Comparison of ENCODE assay signal across 2 worm cellular contexts in the genomic region with DNA sequence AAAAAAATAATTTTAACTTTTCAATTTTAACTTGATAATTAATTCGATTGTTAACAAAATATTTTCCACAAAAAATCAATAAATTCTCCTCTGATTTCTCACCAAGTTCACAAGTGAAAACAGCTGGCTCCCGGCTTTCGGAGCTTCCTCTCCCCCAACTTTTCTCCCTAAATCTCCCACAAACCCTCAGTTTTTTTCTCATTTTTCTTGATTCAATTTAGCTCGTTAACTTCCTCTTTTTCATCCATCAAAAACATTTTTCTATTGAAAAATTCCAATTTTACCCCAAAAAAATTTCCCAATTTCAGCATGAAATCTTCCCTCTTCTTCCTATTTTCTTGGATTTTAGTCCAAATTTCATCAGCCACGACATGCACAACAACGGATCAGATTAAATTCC.
TF ChIP-seq lines count a peak whose summit lies in the region.

A gene (plus strand): TSS at position 301 of the 400 bp plus-strand sequence.

TF ChIP-seq in whole organism, L1 larva, 84 proteins besides CTCF, POLR2A, EP300 and RAD21:
- TF ChIP-seq dsc-1 (tag; optimal IDR thresholded peaks at IDR 0.05; lab: Kevin White, UChicago) = peak; percentile 48
- TF ChIP-seq ztf-11 (tag; optimal IDR thresholded peaks at IDR 0.05; lab: Kevin White, UChicago) = no peak
- TF ChIP-seq unc-130 (tag; optimal IDR thresholded peaks at IDR 0.05; lab: Kevin White, UChicago) = no peak
- TF ChIP-seq nhr-47 (tag; optimal IDR thresholded peaks at IDR 0.05; lab: Kevin White, UChicago) = no peak
- peak; percentile 38 for TF ChIP-seq nhr-85 (tag; lab: Kevin White, UChicago)
- no peak for TF ChIP-seq sup-37 (GFP tag; optimal IDR thresholded peaks at IDR 0.05; lab: Kevin White, UChicago)
- TF ChIP-seq ceh-8 (GFP tag; optimal IDR thresholded peaks at IDR 0.05; lab: Kevin White, UChicago) = no peak
- TF ChIP-seq elt-2 (tag; optimal IDR thresholded peaks at IDR 0.05; lab: Kevin White, UChicago) = no peak
- TF ChIP-seq egl-13 (tag; optimal IDR thresholded peaks at IDR 0.05; lab: Kevin White, UChicago) = no peak
- TF ChIP-seq fos-1 (tag; optimal IDR thresholded peaks at IDR 0.05; lab: Kevin White, UChicago) = no peak
- no peak for TF ChIP-seq sox-4 (tag; optimal IDR thresholded peaks at IDR 0.05; lab: Kevin White, UChicago)
- no peak for TF ChIP-seq xbp-1 (tag; optimal IDR thresholded peaks at IDR 0.05; lab: Kevin White, UChicago)
- no peak for TF ChIP-seq nhr-84 (tag; optimal IDR thresholded peaks at IDR 0.05; lab: Kevin White, UChicago)
- no peak for TF ChIP-seq unc-86 (tag; optimal IDR thresholded peaks at IDR 0.05; lab: Kevin White, UChicago)

TF ChIP-seq in whole organism, L4 larva, 104 proteins besides CTCF, POLR2A, EP300 and RAD21:
- TF ChIP-seq ZK546.5 (tag; optimal IDR thresholded peaks at IDR 0.05; lab: Kevin White, UChicago) = no peak
- peak; percentile 62 for TF ChIP-seq aha-1 (tag; lab: Kevin White, UChicago)
- TF ChIP-seq ztf-7 (tag; optimal IDR thresholded peaks at IDR 0.05; lab: Kevin White, UChicago) = no peak
- TF ChIP-seq nhr-41 (GFP tag; IDR thresholded peaks at IDR 0.05; lab: Robert Waterston, UW) = no peak
- no peak for TF ChIP-seq lin-13 (GFP tag; optimal IDR thresholded peaks at IDR 0.05; lab: Kevin White, UChicago)
- TF ChIP-seq hlh-30 (tag; optimal IDR thresholded peaks at IDR 0.05; lab: Kevin White, UChicago; ENCODE audit: insufficient read depth) = no peak
